Fruit fly (Drosophila melanogaster) whole organism, prepupa: ENCODE data around the gene CG18262.

Experiments used
- Blimp-1 ChIP-seq: fragments of 200-800 bp; sonication (Bioruptor generic); optimal IDR thresholded peaks from 3 replicates; lab custom pipeline; 2017; ENCODE audit warnings: missing biosample characterization, missing genetic modification characterization, mild to moderate bottlenecking, moderate library complexity, missing genetic modification reagents
- CG10631 ChIP-seq: fragments of 200-800 bp; sonication (Bioruptor generic); optimal IDR thresholded peaks from 2 replicates; lab custom pipeline; 2016; ENCODE audit warnings: missing biosample characterization, missing genetic modification characterization
- CG10669 ChIP-seq: fragments of 200-800 bp; sonication (Bioruptor generic); optimal IDR thresholded peaks from 3 replicates; lab custom pipeline; 2018; ENCODE audit warnings: missing biosample characterization, mild to moderate bottlenecking, missing genetic modification characterization, moderate library complexity
- CG11294 ChIP-seq: fragments of 200-800 bp; sonication (Bioruptor generic); IDR thresholded peaks from 2 replicates; pipeline ENCODE4 v1.3.6; 2022; ENCODE audit warnings: missing biosample characterization, missing genetic modification characterization
- CG11762 ChIP-seq: fragments of 200-800 bp; sonication (Bioruptor generic); optimal IDR thresholded peaks from 3 replicates; lab custom pipeline; 2016; ENCODE audit warnings: missing biosample characterization, missing genetic modification characterization; ENCODE audit not compliant: insufficient read depth
- CG11902 ChIP-seq: fragments of 200-800 bp; sonication (Bioruptor generic); optimal IDR thresholded peaks from 3 replicates; lab custom pipeline; 2016; ENCODE audit warnings: missing biosample characterization, missing genetic modification characterization
- CG15336 ChIP-seq: fragments of 200-800 bp; sonication (Bioruptor generic); IDR thresholded peaks from 2 replicates; pipeline ENCODE4 v1.3.6; 2022; ENCODE audit warnings: missing biosample characterization, missing genetic modification characterization
- CG1621 ChIP-seq: fragments of 200-800 bp; sonication (Bioruptor generic); optimal IDR thresholded peaks from 3 replicates; lab custom pipeline; 2018; ENCODE audit warnings: missing biosample characterization, mild to moderate bottlenecking, missing genetic modification characterization
- CG16779 ChIP-seq: fragments of 200-800 bp; sonication (Bioruptor generic); optimal IDR thresholded peaks from 3 replicates; lab custom pipeline; 2017; ENCODE audit warnings: missing biosample characterization, mild to moderate bottlenecking, missing genetic modification characterization
- CG3032 ChIP-seq: fragments of 200-800 bp; optimal IDR thresholded peaks from 2 replicates; lab custom pipeline; 2019; ENCODE audit warnings: missing biosample characterization, mild to moderate bottlenecking, missing genetic modification characterization, moderate library complexity
- CG32006 ChIP-seq: fragments of 200-800 bp; sonication (Bioruptor generic); optimal IDR thresholded peaks from 3 replicates; lab custom pipeline; 2017; ENCODE audit warnings: missing biosample characterization, mild to moderate bottlenecking, missing genetic modification characterization
- CG34406 ChIP-seq: fragments of 200-800 bp; sonication (Bioruptor generic); optimal IDR thresholded peaks from 3 replicates; lab custom pipeline; 2016; ENCODE audit warnings: missing biosample characterization, missing genetic modification characterization
- CG3919 ChIP-seq: fragments of 200-800 bp; sonication (Bioruptor generic); optimal IDR thresholded peaks from 3 replicates; lab custom pipeline; 2016; ENCODE audit warnings: missing biosample characterization, missing genetic modification characterization
- CG6163 ChIP-seq: fragments of 200-800 bp; sonication (Bioruptor generic); IDR thresholded peaks from 3 replicates; pipeline ENCODE4 v1.3.6; 2022; ENCODE audit warnings: missing biosample characterization, missing genetic modification characterization
- CG6792 ChIP-seq: fragments of 200-800 bp; sonication (Bioruptor generic); optimal IDR thresholded peaks from 3 replicates; lab custom pipeline; 2016; ENCODE audit warnings: missing biosample characterization, missing genetic modification characterization
- CG6808 ChIP-seq: fragments of 200-800 bp; sonication (Bioruptor generic); optimal IDR thresholded peaks from 3 replicates; lab custom pipeline; 2017; ENCODE audit warnings: missing biosample characterization, missing genetic modification characterization, mild to moderate bottlenecking, moderate library complexity, missing genetic modification reagents
- CG8119 ChIP-seq: fragments of 200-800 bp; sonication (Bioruptor generic); IDR thresholded peaks from 3 replicates; pipeline ENCODE4 v1.3.6; 2022; ENCODE audit warnings: missing biosample characterization, missing genetic modification characterization
- CG8319 ChIP-seq: fragments of 200-800 bp; sonication (Bioruptor generic); optimal IDR thresholded peaks from 3 replicates; lab custom pipeline; 2016; ENCODE audit warnings: missing biosample characterization, missing genetic modification characterization
- CG9139 ChIP-seq: fragments of 200-800 bp; sonication (Bioruptor generic); optimal IDR thresholded peaks from 3 replicates; lab custom pipeline; 2017; ENCODE audit warnings: missing biosample characterization, mild to moderate bottlenecking, missing genetic modification characterization
- Eip75B ChIP-seq: fragments of 200-800 bp; sonication (Bioruptor generic); optimal IDR thresholded peaks from 3 replicates; lab custom pipeline; 2016; ENCODE audit warnings: missing biosample characterization, missing genetic modification characterization
- Eip78C ChIP-seq: fragments of 200-800 bp; sonication (Bioruptor generic); peaks from one replicate; lab custom pipeline; 2016; ENCODE audit warnings: missing biosample characterization, missing genetic modification characterization
- Eip93F ChIP-seq: fragments of 200-800 bp; sonication (Bioruptor generic); optimal IDR thresholded peaks from 2 replicates; lab custom pipeline; 2016; ENCODE audit warnings: missing biosample characterization, mild to moderate bottlenecking, missing genetic modification characterization
- Ets21C ChIP-seq: fragments of 200-800 bp; sonication (Bioruptor generic); optimal IDR thresholded peaks from 3 replicates; lab custom pipeline; 2016; ENCODE audit warnings: missing biosample characterization, missing genetic modification characterization
- Ets96B ChIP-seq: fragments of 200-800 bp; optimal IDR thresholded peaks from 2 replicates; lab custom pipeline; 2019; ENCODE audit warnings: missing biosample characterization, mild to moderate bottlenecking, missing genetic modification characterization, moderate library complexity
- Gug ChIP-seq: fragments of 200-800 bp; sonication (Bioruptor generic); IDR thresholded peaks from 2 replicates; pipeline ENCODE4 v1.3.6; 2022; ENCODE audit warnings: missing biosample characterization, missing genetic modification characterization
- Hr38 ChIP-seq: sonication (Bioruptor generic); optimal IDR thresholded peaks from 2 replicates; lab custom pipeline; 2016; ENCODE audit warnings: missing biosample characterization, missing genetic modification characterization
- Hr39 ChIP-seq: fragments of 200-800 bp; sonication (Bioruptor generic); optimal IDR thresholded peaks from 2 replicates; lab custom pipeline; 2016; ENCODE audit warnings: missing biosample characterization, missing genetic modification characterization
- Lpt ChIP-seq: fragments of 200-800 bp; sonication (Bioruptor generic); optimal IDR thresholded peaks from 3 replicates; lab custom pipeline; 2016; ENCODE audit warnings: missing biosample characterization, missing genetic modification characterization
- Met ChIP-seq: fragments of 200-800 bp; sonication (Bioruptor generic); optimal IDR thresholded peaks from 3 replicates; lab custom pipeline; 2016; ENCODE audit warnings: missing biosample characterization, missing genetic modification characterization
- OdsH ChIP-seq: fragments of 200-800 bp; sonication (Bioruptor generic); optimal IDR thresholded peaks from 3 replicates; lab custom pipeline; 2016; ENCODE audit warnings: missing biosample characterization, missing genetic modification characterization
- Sox102F ChIP-seq: fragments of 200-800 bp; sonication (Bioruptor generic); optimal IDR thresholded peaks from 2 replicates; lab custom pipeline; 2016; ENCODE audit warnings: missing biosample characterization, mild to moderate bottlenecking, missing genetic modification characterization
- Sox15 ChIP-seq: fragments of 200-800 bp; sonication (Bioruptor generic); optimal IDR thresholded peaks from 3 replicates; lab custom pipeline; 2016; ENCODE audit warnings: missing biosample characterization, missing genetic modification characterization
- achi ChIP-seq: fragments of 200-800 bp; sonication (Bioruptor generic); optimal IDR thresholded peaks from 3 replicates; lab custom pipeline; 2016; ENCODE audit warnings: missing biosample characterization, missing genetic modification characterization
- acj6 ChIP-seq: fragments of 200-800 bp; sonication (Bioruptor generic); optimal IDR thresholded peaks from 3 replicates; lab custom pipeline; 2016; ENCODE audit warnings: missing biosample characterization, missing genetic modification characterization
- cyc ChIP-seq: fragments of 200-800 bp; sonication (Bioruptor generic); optimal IDR thresholded peaks from 3 replicates; lab custom pipeline; 2016; ENCODE audit warnings: missing biosample characterization, missing genetic modification characterization
- dac ChIP-seq: fragments of 200-800 bp; sonication (Bioruptor generic); optimal IDR thresholded peaks from 2 replicates; lab custom pipeline; 2017; ENCODE audit warnings: missing biosample characterization, mild to moderate bottlenecking, missing genetic modification characterization
- eg ChIP-seq: fragments of 200-800 bp; sonication (Bioruptor generic); IDR thresholded peaks from 3 replicates; pipeline ENCODE4 v1.3.6; 2022; ENCODE audit warnings: missing biosample characterization, missing genetic modification characterization
- esn ChIP-seq: fragments of 200-800 bp; sonication (Bioruptor generic); optimal IDR thresholded peaks from 2 replicates; lab custom pipeline; 2016; ENCODE audit warnings: missing biosample characterization, mild to moderate bottlenecking, missing genetic modification characterization, moderate library complexity
- fd59A ChIP-seq: fragments of 200-800 bp; sonication (Bioruptor generic); optimal IDR thresholded peaks from 2 replicates; lab custom pipeline; 2017; ENCODE audit warnings: missing biosample characterization, mild to moderate bottlenecking, missing genetic modification characterization, missing genetic modification reagents
- lz ChIP-seq: fragments of 200-800 bp; sonication (Bioruptor generic); optimal IDR thresholded peaks from 3 replicates; lab custom pipeline; 2016; ENCODE audit warnings: missing biosample characterization, missing genetic modification characterization
- net ChIP-seq: fragments of 200-800 bp; sonication (Bioruptor generic); optimal IDR thresholded peaks from 3 replicates; lab custom pipeline; 2016; ENCODE audit warnings: missing biosample characterization, missing genetic modification characterization
- pdm3 ChIP-seq: fragments of 200-800 bp; sonication (Bioruptor generic); optimal IDR thresholded peaks from 3 replicates; lab custom pipeline; 2016; ENCODE audit warnings: missing biosample characterization, missing genetic modification characterization
- salr ChIP-seq, 2 experiments: fragments of 200-800 bp; sonication (Bioruptor generic); optimal IDR thresholded peaks; 3 replicates each; lab custom pipeline; 2016 to 2018; ENCODE audit warnings: missing biosample characterization in 2 of 2, missing genetic modification characterization in 2 of 2, mild to moderate bottlenecking in 1 of 2
- spab ChIP-seq: fragments of 200-800 bp; sonication (Bioruptor generic); optimal IDR thresholded peaks from 2 replicates; lab custom pipeline; 2017; ENCODE audit warnings: missing biosample characterization, mild to moderate bottlenecking, missing genetic modification characterization, missing genetic modification reagents
- ss ChIP-seq, 2 experiments: fragments of 200-800 bp; sonication (Bioruptor generic); optimal IDR thresholded peaks; 2 replicates in 1 of 2; 3 replicates in 1 of 2; lab custom pipeline; 2017 to 2018; ENCODE audit warnings: mild to moderate bottlenecking in 2 of 2, missing biosample characterization in 2 of 2, missing genetic modification characterization in 2 of 2, moderate library complexity in 1 of 2
- svp ChIP-seq: fragments of 200-800 bp; sonication (Bioruptor generic); peaks from one replicate; lab custom pipeline; 2016; ENCODE audit warnings: missing biosample characterization, missing genetic modification characterization
- topi ChIP-seq: fragments of 200-800 bp; sonication (Bioruptor generic); optimal IDR thresholded peaks from 3 replicates; lab custom pipeline; 2016; ENCODE audit warnings: missing biosample characterization, missing genetic modification characterization

CG18262 gene

dm6 chrX:8148556-8148955 is 4.2 kb upstream of the CG18262 start, which contains the start of gene CG10959:
Gene CG10959 (plus strand): TSS chrX:8148783.
- no peak for TF ChIP-seq Blimp-1 (GFP tag; lab: Kevin White, UChicago)
- peak; percentile 32 for TF ChIP-seq Eip78C (GFP tag; lab: Kevin White, UChicago)

DNA sequence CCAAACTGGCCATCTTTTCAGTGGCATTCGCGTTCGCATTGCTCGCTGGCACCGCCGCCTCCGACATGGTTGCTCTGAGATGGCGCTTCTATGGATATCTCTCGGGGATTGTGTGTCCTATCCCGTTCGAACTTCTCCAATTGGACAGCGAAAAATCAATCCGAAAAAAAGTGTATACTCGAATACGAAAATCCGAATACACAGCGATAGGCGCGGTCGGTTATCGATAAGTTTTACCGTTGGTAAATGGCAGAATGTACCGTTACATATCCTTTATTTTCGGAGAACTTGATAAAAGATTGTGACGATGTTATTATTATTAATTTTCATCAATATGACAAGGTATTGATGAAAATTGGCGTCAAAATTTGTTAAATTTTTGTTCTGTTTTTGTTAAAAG is 671 bp upstream of the CG18262 start, which contains the start of gene Gbeta5:
Gene Gbeta5, minus strand, starts transcription at position 199 of the 400 bp plus-strand sequence.
- TF ChIP-seq ss (GFP tag; optimal IDR thresholded peaks at IDR 0.05; lab: Kevin White, UChicago) (no peak), CG11762 (GFP tag; lab: Kevin White, UChicago) (no peak), Sox102F (GFP tag; lab: Kevin White, UChicago) (no peak), eg (GFP tag; lab: Robert Waterston, UW) (no peak), Sox15 (GFP tag; lab: Kevin White, UChicago) (no peak), CG8319 (no peak)

dm6 chrX:8157294-8157693 is 4.5 kb downstream of the CG18262 start, which contains the start of the genes Traf6 and GIIIspla2:
Gene Traf6 (minus strand): TSS chrX:8157386.
Gene GIIIspla2 (plus strand): TSS chrX:8157628.
- TF ChIP-seq esn (GFP tag; lab: Kevin White, UChicago) (peak; percentile 83), CG11294 (GFP tag; lab: Robert Waterston, UW) (peak; percentile 64; the same call in 1 of the 2 replicates), CG34406 (GFP tag; lab: Kevin White, UChicago) (no peak), Gug (GFP tag; lab: Robert Waterston, UW) (peak; percentile 75), spab (GFP tag; lab: Kevin White, UChicago) (no peak), lz (peak; percentile 85), Eip75B (peak; percentile 79), acj6 (GFP tag; lab: Kevin White, UChicago) (peak; percentile 63), Sox15 (GFP tag; lab: Kevin White, UChicago) (peak; percentile 39), Blimp-1 (GFP tag; lab: Kevin White, UChicago) (no peak), CG16779 (tag; lab: Kevin White, UChicago) (no peak), cyc (GFP tag; lab: Kevin White, UChicago) (peak; percentile 66), Hr39 (GFP tag; lab: Kevin White, UChicago) (peak; percentile 75), net (GFP tag; lab: Kevin White, UChicago) (no peak), salr (GFP tag; optimal IDR thresholded peaks at IDR 0.05; lab: Kevin White, UChicago) (peak in 1 of 2 experiments; percentile 60), Met (GFP tag; lab: Kevin White, UChicago) (peak; percentile 78), CG6792 (GFP tag; lab: Kevin White, UChicago) (peak; percentile 42), CG10631 (GFP tag; lab: Kevin White, UChicago) (peak; percentile 81), fd59A (peak; percentile 64), Ets96B (tag; lab: Kevin White, UChicago) (peak; percentile 68), topi (GFP tag; lab: Kevin White, UChicago) (peak; percentile 80), CG32006 (GFP tag; lab: Kevin White, UChicago) (no peak), OdsH (GFP tag; lab: Kevin White, UChicago) (no peak), CG15336 (peak; percentile 80), CG6808 (no peak), CG9139 (GFP tag; lab: Kevin White, UChicago) (no peak), dac (GFP tag; lab: Kevin White, UChicago) (peak; percentile 74), CG10669 (GFP tag; lab: Kevin White, UChicago) (peak; percentile 72), Eip93F (GFP tag; lab: Kevin White, UChicago) (no peak), Lpt (GFP tag; lab: Kevin White, UChicago) (peak; percentile 12), Ets21C (peak; percentile 62), CG11762 (GFP tag; lab: Kevin White, UChicago) (no peak), achi (GFP tag; lab: Kevin White, UChicago) (peak; percentile 69), CG3919 (no peak), CG11902 (GFP tag; lab: Kevin White, UChicago) (peak; percentile 54), Hr38 (GFP tag; lab: Kevin White, UChicago) (no peak), svp (no peak), CG8119 (GFP tag; lab: Robert Waterston, UW) (peak; percentile 63), CG3032 (peak; percentile 80), eg (GFP tag; lab: Robert Waterston, UW) (peak; percentile 83), CG1621 (peak; percentile 68), pdm3 (peak; percentile 80), CG8319 (peak; percentile 33), CG6163 (GFP tag; lab: Robert Waterston, UW) (peak; percentile 86; the same call in 2 of the 3 replicates)
